Worm (Caenorhabditis elegans): ENCODE data around the gene aagr-2.

Gene aagr-2

DNA sequence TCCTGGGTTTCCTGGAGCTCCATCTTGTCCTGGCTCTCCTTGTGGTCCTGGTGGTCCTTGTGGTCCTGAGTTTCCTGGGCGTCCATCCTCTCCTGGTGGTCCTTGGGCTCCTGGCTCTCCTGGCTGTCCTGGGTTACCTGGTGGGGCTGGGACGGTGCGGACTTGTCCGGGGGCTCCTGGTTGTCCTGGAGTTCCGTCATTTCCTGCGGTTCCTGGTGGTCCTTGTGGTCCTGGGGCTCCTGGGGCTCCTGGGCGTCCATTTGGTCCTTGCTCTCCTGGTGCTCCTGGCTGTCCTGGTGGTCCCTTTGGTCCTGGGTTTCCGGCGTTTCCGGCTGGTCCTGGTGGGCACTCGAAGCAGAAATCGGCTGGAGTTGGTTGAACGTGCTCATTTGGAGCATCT lies 52.7 kb downstream of the aagr-2 start:
- TF ChIP-seq lin-26 (GFP tag; IDR thresholded peaks at IDR 0.05) (peak; percentile 37; the same call in 1 of the 2 replicates), zfh-2 (GFP tag; conservative IDR thresholded peaks at IDR 0.05) (peak; percentile 86), ztf-25 (GFP tag; IDR thresholded peaks at IDR 0.05) (0 out of 2 replicates have a peak, but pooled peaks have one; percentile 52), egrh-3 (GFP tag; IDR thresholded peaks at IDR 0.05) (peak; percentile 92)

DNA sequence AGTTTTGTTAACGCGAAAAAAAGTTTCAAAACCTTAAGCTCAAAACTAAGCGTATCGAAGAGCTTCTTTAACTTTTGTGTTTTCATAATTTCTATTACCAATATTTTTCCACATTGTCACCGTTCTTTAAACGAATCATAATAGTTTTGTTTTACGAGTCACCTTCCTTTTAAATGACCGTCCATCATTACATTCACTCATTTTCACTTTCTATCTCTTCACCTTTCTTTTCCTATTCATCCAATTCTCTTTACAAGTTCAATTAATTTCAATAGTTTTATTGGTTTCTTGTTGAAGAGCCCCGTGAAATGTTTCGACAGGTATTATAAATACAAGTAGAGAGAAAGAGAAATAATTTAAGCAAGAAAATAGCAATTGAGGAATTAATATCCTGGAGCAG lies 53.2 kb downstream of the aagr-2 start:
- TF ChIP-seq ztf-22 (GFP tag; optimal IDR thresholded peaks at IDR 0.05) (no peak), hlh-26 (GFP tag; conservative IDR thresholded peaks at IDR 0.05) (no peak), unc-62 (GFP tag; optimal IDR thresholded peaks at IDR 0.05) (no peak), die-1 (tag; optimal IDR thresholded peaks at IDR 0.05) (no peak)

DNA sequence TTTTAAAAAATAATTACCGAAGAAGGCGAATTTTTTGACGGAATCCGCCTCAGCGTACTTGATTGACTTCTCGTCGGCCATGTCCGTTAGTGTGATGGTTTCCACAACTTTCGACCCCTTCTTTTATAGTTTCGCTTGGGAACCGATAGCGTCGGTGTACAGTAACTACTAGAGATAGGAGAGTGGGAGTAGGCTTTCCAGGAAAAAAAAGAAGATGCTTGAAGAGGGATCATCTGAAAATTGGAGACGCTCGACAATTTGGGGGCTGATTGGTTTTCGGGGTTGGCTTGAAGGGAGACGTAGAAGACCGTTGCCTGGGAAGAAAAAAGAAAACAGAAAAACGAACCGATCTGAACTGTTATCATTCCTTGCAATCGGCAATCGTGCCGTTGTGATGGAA lies 54.4 kb downstream of the aagr-2 start, which contains the start of gene col-20:
col-20 (minus strand) TSS at position 101 of the 400 bp plus-strand sequence.
- TF ChIP-seq ztf-3 (GFP tag; optimal IDR thresholded peaks at IDR 0.05) = no peak
- TF ChIP-seq ceh-79 (tag; optimal IDR thresholded peaks at IDR 0.05) = no peak
- no peak for TF ChIP-seq nfyb-1 (GFP tag; IDR thresholded peaks at IDR 0.05)

DNA sequence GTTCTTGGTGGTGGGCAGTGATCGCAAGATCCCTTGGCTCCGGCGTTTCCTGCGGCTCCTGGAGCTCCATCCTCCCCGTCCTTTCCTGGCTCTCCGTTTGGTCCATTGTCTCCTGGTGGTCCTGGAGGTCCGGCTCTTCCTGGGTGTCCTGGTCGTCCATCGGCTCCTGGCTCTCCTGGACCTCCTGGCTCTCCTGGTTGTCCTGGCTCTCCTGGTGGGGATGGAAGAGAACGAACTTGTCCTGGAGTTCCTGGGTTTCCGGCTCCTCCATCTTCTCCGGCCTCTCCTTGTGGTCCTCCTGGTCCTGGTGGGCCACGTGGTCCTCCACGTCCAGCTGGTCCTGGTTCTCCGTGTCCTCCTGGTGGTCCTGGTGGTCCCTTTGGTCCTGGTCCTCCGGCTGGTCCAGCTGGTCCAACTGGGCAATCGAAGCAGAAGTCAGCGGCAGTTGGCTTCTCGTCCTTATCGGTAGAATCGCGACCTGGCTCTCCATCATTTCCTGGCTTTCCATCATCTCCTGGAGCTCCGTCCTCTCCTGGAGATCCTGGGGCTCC lies 55.2 kb downstream of the aagr-2 start:
- TF ChIP-seq ztf-26 (tag; optimal IDR thresholded peaks at IDR 0.05) (peak; percentile 1), F57A8.1 (GFP tag; optimal IDR thresholded peaks at IDR 0.05) (no peak), zfh-2 (GFP tag; conservative IDR thresholded peaks at IDR 0.05) (peak; percentile 93), lin-26 (GFP tag; IDR thresholded peaks at IDR 0.05) (0 out of 2 replicates have a peak, but pooled peaks have one; percentile 32), ceh-79 (tag; optimal IDR thresholded peaks at IDR 0.05) (no peak), hlh-26 (GFP tag; conservative IDR thresholded peaks at IDR 0.05) (0 out of 2 replicates have a peak, but pooled peaks have one; percentile 11), hsf-1 (GFP tag; IDR thresholded peaks at IDR 0.05) (no peak), K11D2.4 (GFP tag; IDR thresholded peaks at IDR 0.05) (0 out of 2 replicates have a peak, but pooled peaks have one; percentile 46), egrh-3 (GFP tag; IDR thresholded peaks at IDR 0.05) (peak; percentile 89)

- TF ChIP-seq xnd-1 (tag; optimal IDR thresholded peaks at IDR 0.05) = no peak
- TF ChIP-seq ceh-79 (tag; optimal IDR thresholded peaks at IDR 0.05) = no peak
- no peak for TF ChIP-seq Y79H2A.3 (GFP tag; conservative IDR thresholded peaks at IDR 0.05)
- no peak for TF ChIP-seq bed-1 (GFP tag; IDR thresholded peaks at IDR 0.05)
- TF ChIP-seq K11D2.4 (GFP tag; IDR thresholded peaks at IDR 0.05) = no peak
Measured at ce11 chrII:4867476-4867875, 57.6 kb downstream of the aagr-2 start, which contains the start of gene col-17. Gene col-17, minus strand, starts transcription at chrII:4867576.

- TF ChIP-seq dox-1 (GFP tag; IDR thresholded peaks at IDR 0.05) = 0 out of 2 replicates have a peak, but pooled peaks have one; percentile 33
- peak; percentile 91 for TF ChIP-seq egrh-3 (GFP tag; IDR thresholded peaks at IDR 0.05)
- TF ChIP-seq egl-44 (GFP tag; IDR thresholded peaks at IDR 0.05) = 0 out of 2 replicates have a peak, but pooled peaks have one; percentile 7
- TF ChIP-seq ceh-58 (GFP tag; IDR thresholded peaks at IDR 0.05) = 0 out of 2 replicates have a peak, but pooled peaks have one; percentile 11
- peak; percentile 77 for TF ChIP-seq zfh-2 (GFP tag; conservative IDR thresholded peaks at IDR 0.05)
Measured at ce11 chrII:4866819-4867218, 58.2 kb downstream of the aagr-2 start.

DNA sequence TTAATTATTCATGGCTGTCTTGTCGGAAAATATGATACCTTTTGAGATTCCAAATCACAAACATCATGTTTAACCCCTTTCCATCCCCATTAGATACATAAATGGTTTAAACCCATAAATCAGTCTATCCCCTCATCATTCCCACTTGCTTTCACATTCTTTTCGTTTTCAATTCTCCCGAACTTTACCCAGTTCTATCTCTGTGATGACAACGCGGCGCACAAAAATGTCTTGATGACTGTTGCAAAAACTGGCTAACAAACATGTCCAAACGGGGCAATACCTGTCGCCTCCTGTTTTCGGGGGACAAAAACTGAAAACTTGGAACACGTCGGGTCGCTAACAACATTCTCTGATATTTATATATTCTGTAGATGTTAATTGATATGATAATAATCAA lies 59.0 kb downstream of the aagr-2 start:
- TF ChIP-seq ztf-3 (GFP tag; optimal IDR thresholded peaks at IDR 0.05) (no peak), lsy-27 (tag; optimal IDR thresholded peaks at IDR 0.05; ENCODE audit: borderline replicate concordance, insufficient read depth) (no peak), akir-1 (GFP tag; optimal IDR thresholded peaks at IDR 0.05) (no peak), zfh-2 (GFP tag; conservative IDR thresholded peaks at IDR 0.05) (no peak), lin-54 (GFP tag; optimal IDR thresholded peaks at IDR 0.05) (no peak), F10E7.11 (tag; optimal IDR thresholded peaks at IDR 0.05) (no peak), die-1 (tag; optimal IDR thresholded peaks at IDR 0.05) (no peak), ama-1 (optimal IDR thresholded peaks at IDR 0.05) (no peak), ama-1 (GFP tag; optimal IDR thresholded peaks at IDR 0.05) (no peak), ztf-6 (GFP tag; IDR thresholded peaks at IDR 0.05) (no peak)

Data from whole organism, young adult.